Worm (Caenorhabditis elegans) whole organism, L3 larva: ENCODE data around the gene ivns-1.

Source experiments
- R02D3.7 ChIP-seq: fragments of 150-350 bp; optimal IDR thresholded peaks from 2 replicates; lab custom pipeline; 2014; ENCODE audit warnings: missing biosample characterization, missing genetic modification characterization
- ZK546.5 ChIP-seq: sonication (generic microtip); optimal IDR thresholded peaks from 2 replicates; lab custom pipeline; 2017; ENCODE audit warnings: missing biosample characterization, missing genetic modification characterization
- aly-2 ChIP-seq: fragments of 150-350 bp; optimal IDR thresholded peaks from 2 replicates; lab custom pipeline; 2014; ENCODE audit warnings: missing biosample characterization, missing genetic modification characterization
- ama-1 ChIP-seq: fragments of 150-350 bp; optimal IDR thresholded peaks from 2 replicates; lab custom pipeline; 2018
- ceh-16 ChIP-seq: sonication (generic microtip); optimal IDR thresholded peaks from 2 replicates; lab custom pipeline; 2017; ENCODE audit warnings: missing biosample characterization, missing genetic modification characterization
- ceh-28 ChIP-seq: fragments of 150-350 bp; optimal IDR thresholded peaks from 2 replicates; lab custom pipeline; 2014; ENCODE audit warnings: missing biosample characterization, missing genetic modification reagents, missing genetic modification characterization
- ceh-9 ChIP-seq: sonication (generic microtip); optimal IDR thresholded peaks from 2 replicates; lab custom pipeline; 2018; ENCODE audit warnings: missing biosample characterization, missing genetic modification characterization
- daf-12 ChIP-seq: fragments of 150-350 bp; optimal IDR thresholded peaks from 2 replicates; lab custom pipeline; 2014; ENCODE audit warnings: missing biosample characterization, missing genetic modification reagents, missing genetic modification characterization
- egl-27 ChIP-seq: sonication (generic microtip); optimal IDR thresholded peaks from 4 replicates; lab custom pipeline; 2017; ENCODE audit warnings: missing biosample characterization, missing genetic modification reagents, missing genetic modification characterization
- egl-5 ChIP-seq: fragments of 150-350 bp; optimal IDR thresholded peaks from 2 replicates; lab custom pipeline; 2017; ENCODE audit warnings: missing biosample characterization, missing genetic modification reagents, missing genetic modification characterization, inconsistent platforms
- elt-1 ChIP-seq: fragments of 150-350 bp; optimal IDR thresholded peaks from 2 replicates; lab custom pipeline; 2014; ENCODE audit warnings: missing biosample characterization, missing genetic modification characterization
- elt-2 ChIP-seq: sonication (generic microtip); optimal IDR thresholded peaks from 2 replicates; lab custom pipeline; 2016; ENCODE audit warnings: missing genetic modification reagents, mild to moderate bottlenecking, missing genetic modification characterization, missing compliant biosample characterization
- elt-3 ChIP-seq, 3 experiments: fragments of 150-350 bp in 1 of 3; sonication (generic microtip) in 2 of 3; optimal IDR thresholded peaks; 2 replicates in 2 of 3; 4 replicates in 1 of 3; lab custom pipeline; 2014 to 2017; ENCODE audit warnings: missing biosample characterization in 3 of 3, missing genetic modification characterization in 3 of 3
- eor-1 ChIP-seq, 2 experiments: fragments of 150-350 bp; optimal IDR thresholded peaks; 2 replicates each; lab custom pipeline; 2014 to 2018; ENCODE audit warnings: missing biosample characterization in 2 of 2, missing genetic modification characterization in 2 of 2
- fos-1 ChIP-seq: fragments of 150-350 bp; optimal IDR thresholded peaks from 2 replicates; lab custom pipeline; 2014; ENCODE audit warnings: missing biosample characterization, missing genetic modification characterization
- lin-39 ChIP-seq: fragments of 150-350 bp; optimal IDR thresholded peaks from 2 replicates; lab custom pipeline; 2018; ENCODE audit warnings: missing biosample characterization, missing genetic modification reagents, missing genetic modification characterization
- lsy-12 ChIP-seq: sonication (generic microtip); optimal IDR thresholded peaks from 2 replicates; lab custom pipeline; 2016; ENCODE audit warnings: mild to moderate bottlenecking, missing genetic modification characterization, missing compliant biosample characterization
- mml-1 ChIP-seq: fragments of 150-350 bp; sonication (generic microtip); optimal IDR thresholded peaks from 3 replicates; lab custom pipeline; 2014; ENCODE audit warnings: missing biosample characterization, missing genetic modification characterization
- nfya-1 ChIP-seq: sonication (generic microtip); optimal IDR thresholded peaks from 2 replicates; lab custom pipeline; 2017; ENCODE audit warnings: missing genetic modification characterization, mild to moderate bottlenecking, missing compliant biosample characterization, antibody characterized with exemption, moderate library complexity; ENCODE audit not compliant: insufficient read depth
- nhr-11 ChIP-seq: fragments of 150-350 bp; optimal IDR thresholded peaks from 2 replicates; lab custom pipeline; 2014; ENCODE audit warnings: missing biosample characterization, missing genetic modification characterization
- nhr-237 ChIP-seq: fragments of 150-350 bp; optimal IDR thresholded peaks from 2 replicates; lab custom pipeline; 2014; ENCODE audit warnings: missing biosample characterization, missing genetic modification characterization
- nhr-25 ChIP-seq: sonication (generic microtip); optimal IDR thresholded peaks from 2 replicates; lab custom pipeline; 2017; ENCODE audit warnings: missing biosample characterization, missing genetic modification characterization
- nhr-28 ChIP-seq: fragments of 150-350 bp; optimal IDR thresholded peaks from 2 replicates; lab custom pipeline; 2014; ENCODE audit warnings: missing biosample characterization, missing genetic modification characterization
- nhr-43 ChIP-seq: sonication (generic microtip); optimal IDR thresholded peaks from 2 replicates; lab custom pipeline; 2016; ENCODE audit warnings: mild to moderate bottlenecking, missing genetic modification characterization, missing compliant biosample characterization; ENCODE audit not compliant: poor library complexity, severe bottlenecking
- nhr-67 ChIP-seq: fragments of 150-350 bp; optimal IDR thresholded peaks from 2 replicates; lab custom pipeline; 2014; ENCODE audit warnings: missing biosample characterization, missing genetic modification characterization
- nhr-77 ChIP-seq: fragments of 150-350 bp; optimal IDR thresholded peaks from 2 replicates; lab custom pipeline; 2014; ENCODE audit warnings: missing biosample characterization, missing genetic modification characterization
- pha-4 ChIP-seq: fragments of 150-350 bp; optimal IDR thresholded peaks from 2 replicates; lab custom pipeline; 2014; ENCODE audit warnings: missing biosample characterization, missing genetic modification reagents, missing genetic modification characterization
- sea-2 ChIP-seq: fragments of 150-350 bp; sonication (generic microtip); optimal IDR thresholded peaks from 4 replicates; lab custom pipeline; 2014; ENCODE audit warnings: missing biosample characterization, missing genetic modification reagents, missing genetic modification characterization
- zag-1 ChIP-seq: fragments of 150-350 bp; optimal IDR thresholded peaks from 2 replicates; lab custom pipeline; 2014; ENCODE audit warnings: missing biosample characterization, missing genetic modification characterization
- ztf-4 ChIP-seq: fragments of 150-350 bp; optimal IDR thresholded peaks from 2 replicates; lab custom pipeline; 2014; ENCODE audit warnings: missing biosample characterization, missing genetic modification characterization

The ivns-1 gene

DNA sequence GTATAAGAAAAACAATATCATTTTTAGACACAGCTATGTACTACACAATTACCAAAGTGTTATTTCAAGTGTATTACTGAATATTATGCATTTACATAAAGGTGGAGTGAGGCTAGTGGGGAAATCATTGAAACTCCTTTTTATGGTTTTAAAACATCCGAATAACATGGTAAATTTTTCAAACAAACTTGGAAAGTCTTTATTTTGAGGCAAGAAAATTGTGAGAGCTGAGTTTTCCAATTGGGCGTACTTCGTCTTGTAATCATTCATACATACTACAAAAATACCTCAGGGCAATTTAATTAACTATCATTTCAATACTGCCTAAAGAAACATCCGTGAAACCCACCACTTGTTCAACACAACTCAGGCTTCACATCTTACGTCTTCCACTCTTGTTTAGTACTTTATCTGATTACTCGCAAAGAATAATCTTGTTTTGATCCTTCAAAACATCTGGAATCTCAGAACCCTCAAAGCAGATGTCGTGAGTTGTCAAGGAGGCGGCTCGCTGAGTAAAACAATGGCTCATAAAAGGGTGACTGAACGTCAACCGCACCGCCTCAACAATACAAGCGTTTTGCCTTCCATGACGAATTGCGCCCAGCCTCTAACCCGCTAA, 12.5 kb upstream of the ivns-1 start, which contains the start of gene zmp-5:
Gene zmp-5, plus strand, starts transcription at position 572 of the 622 bp plus-strand sequence.
- TF ChIP-seq egl-5 (tag; lab: Kevin White, UChicago) (no peak), R02D3.7 (tag; lab: Kevin White, UChicago) (no peak), mml-1 (tag; lab: Kevin White, UChicago) (no peak), ama-1 (lab: Kevin White, UChicago) (no peak), ztf-4 (tag; lab: Kevin White, UChicago) (no peak), eor-1 (tag; optimal IDR thresholded peaks at IDR 0.05; lab: Kevin White, UChicago) (no peak), lsy-12 (tag; lab: Kevin White, UChicago) (no peak), ceh-9 (tag; lab: Kevin White, UChicago) (no peak), nhr-77 (no peak), sea-2 (GFP tag; lab: Kevin White, UChicago) (no peak), elt-1 (tag; lab: Kevin White, UChicago) (no peak), ceh-28 (tag; lab: Kevin White, UChicago) (no peak), nhr-237 (tag; lab: Kevin White, UChicago) (no peak), daf-12 (no peak), nfya-1 (tag; lab: Kevin White, UChicago) (no peak), aly-2 (tag; lab: Kevin White, UChicago) (no peak)

DNA sequence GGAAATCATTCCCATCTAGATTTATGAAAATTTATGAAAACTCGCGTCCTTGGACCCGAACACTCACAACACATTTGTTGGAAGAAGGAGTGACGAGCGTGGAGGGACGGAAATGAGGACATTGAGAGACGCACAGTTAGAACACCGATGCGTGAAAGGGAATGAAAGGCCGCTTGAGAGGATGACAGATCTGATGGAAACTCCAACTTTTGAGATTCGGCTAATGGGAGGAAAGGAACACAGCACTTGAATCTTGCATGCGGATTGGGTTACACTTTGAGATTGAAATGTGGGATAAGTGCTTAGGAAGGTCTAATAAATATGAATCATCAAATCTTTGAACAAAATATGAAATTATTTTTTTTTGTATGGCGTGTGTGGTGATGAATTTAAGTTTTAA, 11.7 kb upstream of the ivns-1 start:
- TF ChIP-seq zag-1 (no peak), nhr-25 (tag; lab: Kevin White, UChicago) (peak; percentile 66), elt-3 (tag; optimal IDR thresholded peaks at IDR 0.05; lab: Kevin White, UChicago) (no peak)

DNA sequence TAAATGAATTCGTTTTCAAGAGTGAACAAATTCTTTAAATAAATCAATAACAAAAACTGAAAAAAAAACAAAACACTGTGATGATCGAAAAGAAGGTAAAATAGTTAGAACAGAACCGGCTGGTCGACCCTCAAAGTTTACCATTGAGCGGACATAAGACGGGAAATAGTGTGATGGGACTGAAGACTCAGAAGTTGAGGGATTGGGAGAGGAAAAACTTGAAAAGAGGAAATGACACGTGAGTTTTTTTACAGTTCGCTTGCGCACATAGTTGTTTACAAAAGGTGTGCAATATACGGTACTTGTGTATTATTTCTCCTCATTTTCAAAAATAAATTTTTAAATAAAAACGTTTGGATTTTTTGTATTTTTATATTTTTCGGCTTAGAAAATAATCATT, 8.8 kb upstream of the ivns-1 start:
- TF ChIP-seq eor-1 (tag; optimal IDR thresholded peaks at IDR 0.05; lab: Kevin White, UChicago), result no peak
- no peak for TF ChIP-seq elt-1 (tag; lab: Kevin White, UChicago)
- no peak for TF ChIP-seq daf-12
- TF ChIP-seq nhr-25 (tag; lab: Kevin White, UChicago), result peak; percentile 60
- no peak for TF ChIP-seq R02D3.7 (tag; lab: Kevin White, UChicago)
- peak; percentile 97 for TF ChIP-seq pha-4 (tag; lab: Kevin White, UChicago)
- no peak for TF ChIP-seq nhr-28 (tag; lab: Kevin White, UChicago)
- no peak for TF ChIP-seq elt-2 (tag; lab: Kevin White, UChicago)
- no peak for TF ChIP-seq nhr-43 (tag; lab: Kevin White, UChicago)
- TF ChIP-seq nhr-67 (tag; lab: Kevin White, UChicago), result no peak
- no peak for TF ChIP-seq fos-1 (tag; lab: Kevin White, UChicago)

DNA sequence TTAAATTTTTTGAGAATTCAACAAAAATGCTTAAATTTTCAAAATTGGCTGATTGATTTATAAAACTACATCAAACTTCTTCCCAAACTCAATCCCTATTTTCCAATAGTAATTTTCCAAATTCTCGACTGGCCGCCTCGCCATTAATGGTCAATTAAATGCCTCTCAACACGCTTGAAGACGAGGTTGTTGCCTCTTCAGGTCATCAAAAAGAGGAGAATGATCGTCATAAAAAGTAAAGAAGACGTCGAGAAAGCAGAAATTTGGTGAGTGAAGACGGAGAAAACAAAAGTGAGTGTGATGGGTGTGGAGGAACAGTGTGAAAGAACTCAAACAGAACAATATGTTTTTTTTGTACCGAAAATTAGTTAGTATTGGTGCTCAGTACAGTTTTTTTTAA, 6.8 kb upstream of the ivns-1 start:
- TF ChIP-seq egl-5 (tag; lab: Kevin White, UChicago), result peak; percentile 89
- TF ChIP-seq ceh-16, result no peak

DNA sequence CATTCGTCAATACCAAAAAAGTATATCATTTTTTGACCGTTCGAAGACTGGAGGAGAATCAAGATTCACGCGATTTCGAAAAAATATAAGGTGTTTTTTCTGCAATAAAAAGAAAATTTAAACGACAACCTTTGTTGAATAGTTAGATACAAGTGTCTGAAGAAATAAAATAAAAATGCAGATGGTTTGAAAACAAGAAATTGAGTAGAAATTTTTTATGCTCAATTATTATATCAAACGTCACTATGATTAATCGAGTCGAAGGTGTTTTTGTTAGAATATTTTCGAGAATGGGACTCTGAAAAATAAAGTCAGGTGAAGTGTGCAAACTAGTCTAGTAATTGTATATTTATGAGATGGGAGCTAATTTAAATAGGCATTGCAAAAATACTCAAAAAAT, 6.3 kb upstream of the ivns-1 start, which contains the start of gene R09A8.5:
Gene R09A8.5, minus strand, starts transcription at position 101 of the 400 bp plus-strand sequence.
- TF ChIP-seq mml-1 (tag; lab: Kevin White, UChicago), result no peak
- TF ChIP-seq pha-4 (tag; lab: Kevin White, UChicago), result no peak
- no peak for TF ChIP-seq egl-27 (tag; lab: Kevin White, UChicago)
- no peak for TF ChIP-seq lin-39 (tag; lab: Kevin White, UChicago)
- TF ChIP-seq nhr-11 (tag; lab: Kevin White, UChicago), result no peak

DNA sequence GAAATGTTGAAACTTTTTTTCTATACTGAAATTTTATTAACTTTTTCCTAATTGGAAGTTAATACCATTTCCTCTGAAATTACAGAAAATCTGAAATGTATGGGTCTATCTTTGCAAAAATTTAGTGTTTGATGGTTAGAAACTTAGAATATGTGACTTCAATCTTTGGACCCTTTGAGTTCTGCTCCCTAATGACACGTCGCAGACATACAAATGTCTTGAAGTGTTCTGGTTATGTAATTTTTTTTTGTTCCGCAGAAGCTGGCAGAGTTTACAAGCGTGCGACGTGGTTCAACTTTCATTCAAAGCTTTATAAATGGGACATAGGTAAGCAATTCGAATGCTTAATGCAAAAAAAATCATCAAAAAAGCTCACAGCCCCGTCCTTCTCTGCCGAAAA, 3.8 kb upstream of the ivns-1 start:
- no peak for TF ChIP-seq lsy-12 (tag; lab: Kevin White, UChicago)
- no peak for TF ChIP-seq sea-2 (GFP tag; lab: Kevin White, UChicago)
- TF ChIP-seq ceh-28 (tag; lab: Kevin White, UChicago), result no peak
- TF ChIP-seq R02D3.7 (tag; lab: Kevin White, UChicago), result no peak
- TF ChIP-seq ZK546.5 (tag; lab: Kevin White, UChicago), result no peak
